Fruit fly (Drosophila melanogaster): Measurements from ENCODE around the gene CG14572.
A peak's percentile ranks its signal among the peaks of the same experiment; 100 is the strongest.

Gene CG14572

dm6 chr3L:21741234-21741633, at the start of gene CG14572:
CG14572 (plus strand) TSS chr3L:21741534.
- no peak for TF ChIP-seq CG17801 (GFP tag; optimal IDR thresholded peaks at IDR 0.05; ENCODE audit: partially characterized antibody)

dm6 chr3L:21694647-21695046, 46.7 kb upstream of the CG14572 start:
- no peak for TF ChIP-seq CG17801 (GFP tag; optimal IDR thresholded peaks at IDR 0.05; ENCODE audit: partially characterized antibody)

- TF ChIP-seq CG17801 (GFP tag; optimal IDR thresholded peaks at IDR 0.05; ENCODE audit: partially characterized antibody), result no peak
These were observed 41.3 kb upstream of the CG14572 start for dm6 chr3L:21700052-21700451.

- TF ChIP-seq CG17801 (GFP tag; optimal IDR thresholded peaks at IDR 0.05; ENCODE audit: partially characterized antibody), result no peak
These were observed 40.4 kb upstream of the CG14572 start for dm6 chr3L:21700945-21701344.

- TF ChIP-seq CG17801 (GFP tag; optimal IDR thresholded peaks at IDR 0.05; ENCODE audit: partially characterized antibody), result no peak
These were observed 35.0 kb upstream of the CG14572 start, which contains the start of gene CG32447 for dm6 chr3L:21706144-21706926. CG32447 (minus strand) TSS chr3L:21706365.

dm6 chr3L:21709785-21710591, 31.3 kb upstream of the CG14572 start:
- TF ChIP-seq CG17801 (GFP tag; optimal IDR thresholded peaks at IDR 0.05; ENCODE audit: partially characterized antibody), result no peak

- no peak for TF ChIP-seq CG17801 (GFP tag; optimal IDR thresholded peaks at IDR 0.05; ENCODE audit: partially characterized antibody)
These were observed 25.4 kb upstream of the CG14572 start for dm6 chr3L:21715974-21716373.

dm6 chr3L:21718233-21718632, 23.1 kb upstream of the CG14572 start:
- no peak for TF ChIP-seq CG17801 (GFP tag; optimal IDR thresholded peaks at IDR 0.05; ENCODE audit: partially characterized antibody)

- TF ChIP-seq CG17801 (GFP tag; optimal IDR thresholded peaks at IDR 0.05; ENCODE audit: partially characterized antibody), result no peak
These were observed 20.5 kb upstream of the CG14572 start for dm6 chr3L:21720869-21721268.

- peak; percentile 16 for TF ChIP-seq CG17801 (GFP tag; optimal IDR thresholded peaks at IDR 0.05; ENCODE audit: partially characterized antibody)
These were observed 14.2 kb upstream of the CG14572 start for dm6 chr3L:21727013-21727727.

dm6 chr3L:21727728-21728124, 13.6 kb upstream of the CG14572 start:
- TF ChIP-seq CG17801 (GFP tag; optimal IDR thresholded peaks at IDR 0.05; ENCODE audit: partially characterized antibody), result no peak

- peak; percentile 65 for TF ChIP-seq CG17801 (GFP tag; optimal IDR thresholded peaks at IDR 0.05; ENCODE audit: partially characterized antibody)
These were observed 12.7 kb upstream of the CG14572 start, which contains the start of the genes CG11247 and Polr2H for dm6 chr3L:21728616-21729047. CG11247 (minus strand) TSS chr3L:21728806. Polr2H (plus strand) TSS chr3L:21728932.

- no peak for TF ChIP-seq CG17801 (GFP tag; optimal IDR thresholded peaks at IDR 0.05; ENCODE audit: partially characterized antibody)
These were observed 11.0 kb upstream of the CG14572 start, which contains the start of gene CG14570 for dm6 chr3L:21730354-21730753. CG14570 (minus strand) TSS chr3L:21730454.

- no peak for TF ChIP-seq CG17801 (GFP tag; optimal IDR thresholded peaks at IDR 0.05; ENCODE audit: partially characterized antibody)
These were observed 10.2 kb upstream of the CG14572 start, which contains the start of gene CG14569 for dm6 chr3L:21731104-21731600. CG14569 (minus strand) TSS chr3L:21731550.

dm6 chr3L:21733387-21733786, 7.9 kb upstream of the CG14572 start, which contains the start of gene CG14568:
CG14568 (minus strand) TSS chr3L:21733487.
- TF ChIP-seq CG17801 (GFP tag; optimal IDR thresholded peaks at IDR 0.05; ENCODE audit: partially characterized antibody), result no peak

Data from ovary, adult (tissue).